Worm (Caenorhabditis elegans) whole organism, L1 larva: Measurements from ENCODE around the gene eor-2.

Experiments
- aly-2 ChIP-seq: fragments of 150-350 bp; optimal IDR thresholded peaks from 2 replicates; lab custom pipeline; 2014; ENCODE audit warnings: missing biosample characterization, missing genetic modification characterization
- blmp-1 ChIP-seq: fragments of 150-350 bp; optimal IDR thresholded peaks from 2 replicates; lab custom pipeline; 2014; ENCODE audit warnings: missing biosample characterization, missing genetic modification characterization
- egl-27 ChIP-seq, 2 experiments: fragments of 150-350 bp in 1 of 2; sonication (generic microtip); optimal IDR thresholded peaks; 3 replicates each; lab custom pipeline; 2017 to 2018; ENCODE audit warnings: missing biosample characterization in 2 of 2, missing genetic modification characterization in 2 of 2, missing genetic modification reagents in 2 of 2
- hpl-2 ChIP-seq: fragments of 150-350 bp; optimal IDR thresholded peaks from 2 replicates; lab custom pipeline; 2014; ENCODE audit warnings: missing biosample characterization, missing genetic modification reagents, missing genetic modification characterization
- nhr-90 ChIP-seq: sonication (generic microtip); optimal IDR thresholded peaks from 2 replicates; lab custom pipeline; 2016; ENCODE audit warnings: mild to moderate bottlenecking, missing genetic modification characterization, missing compliant biosample characterization; ENCODE audit not compliant: poor library complexity
- unc-130 ChIP-seq: fragments of 150-350 bp; optimal IDR thresholded peaks from 2 replicates; lab custom pipeline; 2017; ENCODE audit warnings: missing biosample characterization, missing genetic modification characterization, inconsistent platforms
- unc-62 ChIP-seq: fragments of 150-350 bp; optimal IDR thresholded peaks from 2 replicates; lab custom pipeline; 2014; ENCODE audit warnings: missing biosample characterization, missing genetic modification reagents, missing genetic modification characterization
- ztf-4 ChIP-seq: fragments of 150-350 bp; optimal IDR thresholded peaks from 2 replicates; lab custom pipeline; 2014; ENCODE audit warnings: missing biosample characterization, missing genetic modification characterization

DNA sequence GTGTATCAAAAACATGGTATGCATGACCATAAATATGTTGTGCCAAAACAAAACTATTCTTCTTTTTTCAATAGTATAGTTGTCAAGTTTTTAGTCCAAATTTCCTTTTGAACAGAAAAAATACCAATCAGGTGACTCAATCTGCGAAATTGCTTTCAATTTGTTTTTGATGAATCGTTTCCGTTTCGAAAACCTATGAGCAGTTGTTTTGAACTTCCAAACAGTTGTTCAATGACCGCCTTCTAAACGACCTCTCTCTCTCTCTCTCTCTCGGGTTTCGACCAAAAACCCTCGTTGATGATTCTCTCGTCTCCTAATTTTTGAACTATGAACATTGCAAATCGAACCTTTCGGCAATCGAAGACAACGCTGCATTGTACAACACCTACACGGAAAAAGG is 36.8 kb upstream of the eor-2 start:
- TF ChIP-seq nhr-90 (tag; lab: Kevin White, UChicago), result no peak
- no peak for TF ChIP-seq aly-2 (tag; lab: Kevin White, UChicago)
- TF ChIP-seq hpl-2, result no peak
- TF ChIP-seq blmp-1 (tag; lab: Kevin White, UChicago), result no peak
- TF ChIP-seq unc-62, result no peak
- TF ChIP-seq egl-27 (tag; optimal IDR thresholded peaks at IDR 0.05; lab: Kevin White, UChicago), result no peak
- no peak for TF ChIP-seq ztf-4
- no peak for TF ChIP-seq unc-130 (tag; lab: Kevin White, UChicago)
